Worm (Caenorhabditis elegans): ENCODE results near the gene cup-15.

- no peak for TF ChIP-seq nhr-237 (tag; optimal IDR thresholded peaks at IDR 0.05)
- no peak for TF ChIP-seq F13H6.1 (tag; optimal IDR thresholded peaks at IDR 0.05)
- no peak for TF ChIP-seq ama-1 (optimal IDR thresholded peaks at IDR 0.05)
- no peak for TF ChIP-seq ztf-11 (tag; optimal IDR thresholded peaks at IDR 0.05)
- no peak for TF ChIP-seq snpc-4 (tag; optimal IDR thresholded peaks at IDR 0.05)
- no peak for TF ChIP-seq R02D3.7 (tag; optimal IDR thresholded peaks at IDR 0.05)
- no peak for TF ChIP-seq lin-13 (GFP tag; optimal IDR thresholded peaks at IDR 0.05)
- TF ChIP-seq nhr-23 (tag; optimal IDR thresholded peaks at IDR 0.05), result no peak
- TF ChIP-seq mdl-1 (tag; optimal IDR thresholded peaks at IDR 0.05), result no peak
- TF ChIP-seq zag-1 (tag; optimal IDR thresholded peaks at IDR 0.05), result no peak
- TF ChIP-seq mab-5 (tag; optimal IDR thresholded peaks at IDR 0.05), result no peak
Observed at ce11 chrII:9372393-9372792, 19.6 kb downstream of the cup-15 start, which contains the start of gene C06C3.3.
